Fruit fly (Drosophila melanogaster): ENCODE results near the gene mrt.

Gene mrt

dm6 chr3R:27282286-27282685 is at the start of gene mrt (continued):
- TF ChIP-seq CG11560 (tag; IDR thresholded peaks at IDR 0.05) (peak; percentile 50; the same call in 1 of the 3 replicates), CG9609 (GFP tag; optimal IDR thresholded peaks at IDR 0.05) (peak; percentile 54), CG1024 (GFP tag; IDR thresholded peaks at IDR 0.05) (no peak), CG7963 (GFP tag; IDR thresholded peaks at IDR 0.05; ENCODE audit: partially characterized antibody) (no peak), vvl (GFP tag; IDR thresholded peaks at IDR 0.05) (peak; percentile 35), CG14050 (GFP tag; IDR thresholded peaks at IDR 0.05) (peak; percentile 17; the same call in 2 of the 3 replicates), CG31441 (GFP tag; IDR thresholded peaks at IDR 0.05) (0 out of 2 replicates have a peak, but pooled peaks have one; percentile 27), CG11085 (GFP tag; IDR thresholded peaks at IDR 0.05) (no peak), Stat92E (GFP tag; optimal IDR thresholded peaks at IDR 0.05) (no peak), Asciz (GFP tag; optimal IDR thresholded peaks at IDR 0.05) (peak; percentile 20), Rx (GFP tag; IDR thresholded peaks at IDR 0.05) (no peak), CHES-1-like (GFP tag; optimal IDR thresholded peaks at IDR 0.05) (peak; percentile 62), oc (tag; optimal IDR thresholded peaks at IDR 0.05) (peak; percentile 59), CG10431 (GFP tag; optimal IDR thresholded peaks at IDR 0.05) (no peak), Atf6 (GFP tag; IDR thresholded peaks at IDR 0.05) (peak; percentile 66), nau (GFP tag; optimal IDR thresholded peaks at IDR 0.05) (peak; percentile 23), GATAe (GFP tag; conservative IDR thresholded peaks at IDR 0.05) (no peak), sens-2 (GFP tag; IDR thresholded peaks at IDR 0.05) (no peak), Dad (GFP tag; optimal IDR thresholded peaks at IDR 0.05) (peak; percentile 36), CG14965 (GFP tag; optimal IDR thresholded peaks at IDR 0.05; ENCODE audit: borderline replicate concordance) (no peak), her (GFP tag; optimal IDR thresholded peaks at IDR 0.05) (peak; percentile 61), pum (GFP tag; optimal IDR thresholded peaks at IDR 0.05) (peak; percentile 54), D19B (GFP tag; optimal IDR thresholded peaks at IDR 0.05) (peak; percentile 60), chif (GFP tag; optimal IDR thresholded peaks at IDR 0.05) (peak; percentile 36 to 37), ind (GFP tag; optimal IDR thresholded peaks at IDR 0.05) (peak; percentile 54), gro (GFP tag; optimal IDR thresholded peaks at IDR 0.05) (peak; percentile 36), ash1 (GFP tag; optimal IDR thresholded peaks at IDR 0.05) (no peak), Hand (GFP tag; optimal IDR thresholded peaks at IDR 0.05) (peak; percentile 18), CG31365 (tag; optimal IDR thresholded peaks at IDR 0.05) (no peak), dmrt99B (tag; optimal IDR thresholded peaks at IDR 0.05) (peak; percentile 61), CG4730 (GFP tag; IDR thresholded peaks at IDR 0.05) (peak; percentile 52), Hr39 (optimal IDR thresholded peaks at IDR 0.05) (no peak), CG1602 (GFP tag; optimal IDR thresholded peaks at IDR 0.05) (peak; percentile 29), Six4 (GFP tag; optimal IDR thresholded peaks at IDR 0.05) (peak; percentile 36), CG6813 (GFP tag; optimal IDR thresholded peaks at IDR 0.05) (peak; percentile 29), CG18262 (tag; optimal IDR thresholded peaks at IDR 0.05) (peak; percentile 34), CG9876 (GFP tag; optimal IDR thresholded peaks at IDR 0.05) (peak; percentile 17), HLHmδ (GFP tag; optimal IDR thresholded peaks at IDR 0.05) (no peak), CG17186 (GFP tag; optimal IDR thresholded peaks at IDR 0.05) (no peak), tup (GFP tag; optimal IDR thresholded peaks at IDR 0.05) (no peak), CG4328 (GFP tag; optimal IDR thresholded peaks at IDR 0.05) (peak; percentile 42), Opbp (GFP tag; IDR thresholded peaks at IDR 0.05; ENCODE audit: partially characterized antibody) (no peak), zfh1 (GFP tag; IDR thresholded peaks at IDR 0.05) (peak; percentile 22; the same call in 1 of the 3 replicates), CG6791 (GFP tag; IDR thresholded peaks at IDR 0.05; ENCODE audit: partially characterized antibody) (0 out of 3 replicates have a peak, but pooled peaks have one; percentile 27), zen2 (GFP tag; IDR thresholded peaks at IDR 0.05; ENCODE audit: partially characterized antibody) (no peak), ro (GFP tag; IDR thresholded peaks at IDR 0.05) (no peak), Chrac-16 (GFP tag; optimal IDR thresholded peaks at IDR 0.05) (peak; percentile 47), Ravus (GFP tag; IDR thresholded peaks at IDR 0.05) (no peak), sima (GFP tag; optimal IDR thresholded peaks at IDR 0.05) (no peak), E2f2 (GFP tag; IDR thresholded peaks at IDR 0.05) (peak; percentile 19; the same call in 1 of the 2 replicates), Drgx (GFP tag; IDR thresholded peaks at IDR 0.05) (peak; percentile 56; the same call in 1 of the 2 replicates)
